Worm (Caenorhabditis elegans) whole organism, midembryonic: ENCODE measurements around the gene sru-30.

Experiments
- T22C8.4 ChIP-seq: fragments of 200-800 bp; sonication (Bioruptor generic); IDR thresholded peaks from 2 replicates; pipeline ENCODE4 v1.3.6; 2022; ENCODE audit warnings: missing genetic modification characterization, missing compliant biosample characterization
- flt-1 ChIP-seq: fragments of 200-800 bp; sonication (Bioruptor generic); IDR thresholded peaks from 2 replicates; pipeline ENCODE4 v1.3.6; 2022; ENCODE audit warnings: missing genetic modification characterization, missing compliant biosample characterization
- klf-2 ChIP-seq: fragments of 200-800 bp; sonication (Bioruptor generic); conservative IDR thresholded peaks from 2 replicates; pipeline ENCODE4 v1.3.6; 2022; ENCODE audit warnings: missing genetic modification reagents, missing genetic modification characterization, missing compliant biosample characterization
- ref-1 ChIP-seq: fragments of 200-800 bp; sonication (Bioruptor generic); conservative IDR thresholded peaks from 2 replicates; pipeline ENCODE4 v1.3.6; 2022; ENCODE audit warnings: missing genetic modification reagents, missing genetic modification characterization, missing compliant biosample characterization
- tab-1 ChIP-seq: fragments of 200-800 bp; sonication (Bioruptor generic); IDR thresholded peaks from 2 replicates; pipeline ENCODE4 v1.3.6; 2022; ENCODE audit warnings: missing genetic modification characterization, missing compliant biosample characterization
- ztf-29 ChIP-seq: fragments of 200-800 bp; sonication (Bioruptor generic); IDR thresholded peaks from 2 replicates; pipeline ENCODE4 v1.3.6; 2022; ENCODE audit warnings: missing genetic modification reagents, missing genetic modification characterization, missing compliant biosample characterization

ce11 chrV:9801965-9802364 lies 11.7 kb upstream of the sru-30 start, which contains the start of gene F46B6.10:
- TF ChIP-seq tab-1 (GFP tag; lab: Robert Waterston, UW) (no peak), ztf-29 (GFP tag; lab: Robert Waterston, UW) (no peak), T22C8.4 (GFP tag; lab: Robert Waterston, UW) (no peak), flt-1 (no peak), ref-1 (GFP tag; lab: Robert Waterston, UW) (no peak), klf-2 (GFP tag; lab: Robert Waterston, UW) (no peak)
